Worm (Caenorhabditis elegans) whole organism, mixed stage, embryonic: ENCODE results near the gene ptc-1.

ENCODE experiments used
- ceh-43 ChIP-seq: fragments of 200-800 bp; sonication (Bioruptor generic); optimal IDR thresholded peaks from 2 replicates; lab custom pipeline; 2018; ENCODE audit warnings: mild to moderate bottlenecking, missing genetic modification characterization, moderate library complexity, missing compliant biosample characterization
- ces-1 ChIP-seq: fragments of 150-350 bp; optimal IDR thresholded peaks from 2 replicates; lab custom pipeline; 2014; ENCODE audit warnings: missing biosample characterization, missing genetic modification reagents, missing genetic modification characterization
- mls-2 ChIP-seq: sonication (generic microtip); optimal IDR thresholded peaks from 2 replicates; lab custom pipeline; 2016; ENCODE audit warnings: mild to moderate bottlenecking, missing genetic modification characterization, moderate library complexity, missing compliant biosample characterization
- snpc-4 ChIP-seq: fragments of 150-350 bp; optimal IDR thresholded peaks from 2 replicates; lab custom pipeline; 2014; ENCODE audit warnings: missing biosample characterization, missing genetic modification characterization

DNA sequence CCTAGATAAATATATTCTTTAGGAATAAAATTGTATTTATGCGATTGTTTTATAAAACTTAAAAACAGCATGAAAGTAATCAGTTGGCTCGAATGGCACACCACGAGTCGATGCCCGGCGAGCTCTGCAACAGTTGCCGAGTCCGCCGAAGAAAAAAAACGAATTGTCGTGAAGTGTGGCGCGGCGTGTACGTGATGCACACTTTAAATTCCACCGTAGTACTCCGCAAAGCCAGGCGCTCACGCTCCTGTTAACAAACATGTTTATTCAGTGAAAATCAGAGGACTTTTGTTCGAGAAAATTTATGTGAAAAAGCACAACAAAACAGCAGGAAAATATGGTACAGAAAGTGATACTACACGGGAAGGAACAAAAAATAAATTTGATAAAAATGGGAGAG, 22.4 kb upstream of the ptc-1 start:
- TF ChIP-seq ces-1 (no peak), ceh-43 (no peak), snpc-4 (tag; lab: Kevin White, UChicago) (no peak), mls-2 (no peak)
